Fruit fly (Drosophila melanogaster) whole organism, embryonic: ENCODE data around the gene CBP.
A peak's percentile ranks its signal among the peaks of the same experiment; 100 is the strongest.

Experiments
- Atf6 ChIP-seq: fragments of 200-800 bp; sonication (Bioruptor generic); IDR thresholded peaks from 2 replicates; pipeline ENCODE4 v1.3.6; 2022; ENCODE audit warnings: missing biosample characterization, missing genetic modification characterization
- Blimp-1 ChIP-seq: fragments of 200-800 bp; sonication (Bioruptor generic); optimal IDR thresholded peaks from 3 replicates; lab custom pipeline; 2018; ENCODE audit warnings: missing biosample characterization, missing genetic modification characterization, mild to moderate bottlenecking, moderate library complexity, missing genetic modification reagents
- CG10366 ChIP-seq: fragments of 200-800 bp; sonication (Bioruptor generic); IDR thresholded peaks from 2 replicates; pipeline ENCODE4 v1.3.6; 2022; ENCODE audit warnings: missing biosample characterization, missing genetic modification characterization
- CG10462 ChIP-seq: fragments of 200-800 bp; sonication (Bioruptor generic); optimal IDR thresholded peaks from 2 replicates; lab custom pipeline; 2016; ENCODE audit warnings: missing biosample characterization, missing genetic modification characterization
- CG10543 ChIP-seq: fragments of 200-800 bp; sonication (Bioruptor generic); optimal IDR thresholded peaks from 3 replicates; lab custom pipeline; 2017; ENCODE audit warnings: missing biosample characterization, mild to moderate bottlenecking, missing genetic modification characterization, moderate library complexity
- CG11456 ChIP-seq: fragments of 200-800 bp; sonication (Bioruptor generic); IDR thresholded peaks from 3 replicates; pipeline ENCODE4 v1.3.6; 2022; ENCODE audit warnings: missing biosample characterization, missing genetic modification characterization
- CG12391 ChIP-seq: fragments of 200-800 bp; sonication (Bioruptor generic); optimal IDR thresholded peaks from 3 replicates; lab custom pipeline; 2018; ENCODE audit warnings: missing biosample characterization, mild to moderate bottlenecking, missing genetic modification characterization, moderate library complexity
- CG13123 ChIP-seq: fragments of 200-800 bp; sonication (Bioruptor generic); optimal IDR thresholded peaks from 2 replicates; lab custom pipeline; 2016; ENCODE audit warnings: missing biosample characterization, missing genetic modification characterization
- CG14860 ChIP-seq: fragments of 200-800 bp; sonication (Bioruptor generic); IDR thresholded peaks from 3 replicates; pipeline ENCODE4 v1.3.6; 2022; ENCODE audit warnings: missing biosample characterization, missing genetic modification characterization; ENCODE audit not compliant: partially characterized antibody
- CG15269 ChIP-seq: fragments of 200-800 bp; sonication (Bioruptor generic); optimal IDR thresholded peaks from 2 replicates; lab custom pipeline; 2018; ENCODE audit warnings: missing biosample characterization, mild to moderate bottlenecking, missing genetic modification characterization, moderate library complexity
- CG1529 ChIP-seq: fragments of 200-800 bp; sonication (Bioruptor generic); optimal IDR thresholded peaks from 3 replicates; lab custom pipeline; 2018; ENCODE audit warnings: missing biosample characterization, missing genetic modification characterization
- CG16813 ChIP-seq: fragments of 200-800 bp; sonication (Bioruptor generic); IDR thresholded peaks from 3 replicates; pipeline ENCODE4 v1.3.6; 2022; ENCODE audit warnings: missing biosample characterization, missing genetic modification characterization; ENCODE audit not compliant: partially characterized antibody
- CG17802 ChIP-seq: fragments of 200-800 bp; sonication (Bioruptor generic); optimal IDR thresholded peaks from 2 replicates; lab custom pipeline; 2018; ENCODE audit warnings: missing biosample characterization, mild to moderate bottlenecking, missing genetic modification characterization, moderate library complexity
- CG1792 ChIP-seq: fragments of 200-800 bp; sonication (Bioruptor generic); optimal IDR thresholded peaks from 2 replicates; lab custom pipeline; 2016; ENCODE audit warnings: missing biosample characterization, missing genetic modification characterization
- CG18599 ChIP-seq: fragments of 200-800 bp; sonication (Bioruptor generic); optimal IDR thresholded peaks from 3 replicates; lab custom pipeline; 2017; ENCODE audit warnings: missing biosample characterization, missing genetic modification characterization, mild to moderate bottlenecking, moderate library complexity, missing genetic modification reagents
- CG18619 ChIP-seq: fragments of 200-800 bp; sonication (Bioruptor generic); optimal IDR thresholded peaks from 3 replicates; lab custom pipeline; 2017; ENCODE audit warnings: missing biosample characterization, mild to moderate bottlenecking, missing genetic modification characterization
- CG2120 ChIP-seq: fragments of 200-800 bp; sonication (Bioruptor generic); optimal IDR thresholded peaks from 3 replicates; lab custom pipeline; 2016; ENCODE audit warnings: missing biosample characterization, missing genetic modification characterization
- CG31224 ChIP-seq: fragments of 200-800 bp; sonication (Bioruptor generic); IDR thresholded peaks from 2 replicates; pipeline ENCODE4 v1.3.6; 2022; ENCODE audit warnings: missing biosample characterization, missing genetic modification characterization
- CG4328 ChIP-seq: fragments of 200-800 bp; sonication (Bioruptor generic); optimal IDR thresholded peaks from 3 replicates; lab custom pipeline; 2017; ENCODE audit warnings: missing biosample characterization, missing genetic modification reagents, missing genetic modification characterization
- CG4360 ChIP-seq: fragments of 200-800 bp; sonication (Bioruptor generic); IDR thresholded peaks from 2 replicates; pipeline ENCODE4 v1.3.6; 2022; ENCODE audit warnings: missing biosample characterization, missing genetic modification characterization
- CG6654 ChIP-seq: fragments of 200-800 bp; sonication (Bioruptor generic); optimal IDR thresholded peaks from 2 replicates; lab custom pipeline; 2017; ENCODE audit warnings: missing biosample characterization, mild to moderate bottlenecking, missing genetic modification characterization
- CG6765 ChIP-seq: fragments of 200-800 bp; sonication (Bioruptor generic); optimal IDR thresholded peaks from 3 replicates; lab custom pipeline; 2017; ENCODE audit warnings: missing biosample characterization, mild to moderate bottlenecking, missing genetic modification characterization
- CG7556 ChIP-seq: fragments of 200-800 bp; sonication (Bioruptor generic); optimal IDR thresholded peaks from 2 replicates; lab custom pipeline; 2017; ENCODE audit warnings: missing biosample characterization, mild to moderate bottlenecking, missing genetic modification characterization
- CG8924 ChIP-seq: fragments of 200-800 bp; optimal IDR thresholded peaks from 3 replicates; lab custom pipeline; 2019; ENCODE audit warnings: missing biosample characterization, mild to moderate bottlenecking, missing genetic modification characterization, moderate library complexity
- Camta ChIP-seq: fragments of 200-800 bp; sonication (Bioruptor generic); optimal IDR thresholded peaks from 2 replicates; lab custom pipeline; 2016; ENCODE audit warnings: missing biosample characterization, missing genetic modification characterization
- Dbx ChIP-seq: fragments of 200-800 bp; sonication (Bioruptor generic); IDR thresholded peaks from 3 replicates; pipeline ENCODE4 v1.3.6; 2022; ENCODE audit warnings: missing biosample characterization, missing genetic modification characterization
- Ets97D ChIP-seq: fragments of 200-800 bp; sonication (Bioruptor generic); optimal IDR thresholded peaks from 3 replicates; lab custom pipeline; 2016; ENCODE audit warnings: missing biosample characterization, missing genetic modification characterization
- Gug ChIP-seq: fragments of 200-800 bp; sonication (Bioruptor generic); IDR thresholded peaks from 4 replicates; pipeline ENCODE4 v1.3.6; 2022; ENCODE audit warnings: missing biosample characterization, missing genetic modification characterization
- HLH54F ChIP-seq: fragments of 200-800 bp; sonication (Bioruptor generic); optimal IDR thresholded peaks from 3 replicates; lab custom pipeline; 2016; ENCODE audit warnings: missing biosample characterization, missing genetic modification characterization
- Hmx ChIP-seq: fragments of 200-800 bp; sonication (Bioruptor generic); optimal IDR thresholded peaks from 2 replicates; lab custom pipeline; 2016; ENCODE audit warnings: missing biosample characterization, missing genetic modification characterization
- Opbp ChIP-seq: fragments of 200-800 bp; sonication (Bioruptor generic); IDR thresholded peaks from 3 replicates; pipeline ENCODE4 v1.3.6; 2022; ENCODE audit warnings: missing biosample characterization, missing genetic modification characterization; ENCODE audit not compliant: partially characterized antibody
- Xbp1 ChIP-seq: fragments of 200-800 bp; sonication (Bioruptor generic); optimal IDR thresholded peaks from 3 replicates; lab custom pipeline; 2016; ENCODE audit warnings: missing biosample characterization, mild to moderate bottlenecking, missing genetic modification characterization
- bowl ChIP-seq: fragments of 200-800 bp; sonication (Bioruptor generic); IDR thresholded peaks from 2 replicates; pipeline ENCODE4 v1.3.6; 2022; ENCODE audit warnings: missing biosample characterization, missing genetic modification characterization
- br ChIP-seq: fragments of >200 bp; optimal IDR thresholded peaks from 2 replicates; lab custom pipeline; 2017
- cad ChIP-seq: fragments of >200 bp; optimal IDR thresholded peaks from 2 replicates; lab custom pipeline; 2017; ENCODE audit warnings: missing biosample characterization, missing genetic modification characterization
- cato ChIP-seq: fragments of 200-800 bp; sonication (Bioruptor generic); optimal IDR thresholded peaks from 2 replicates; lab custom pipeline; 2016; ENCODE audit warnings: missing biosample characterization, missing genetic modification characterization, borderline replicate concordance
- crol ChIP-seq: fragments of 200-800 bp; sonication (Bioruptor generic); IDR thresholded peaks from 2 replicates; pipeline ENCODE4 v1.3.6; 2022; ENCODE audit warnings: missing biosample characterization, missing genetic modification characterization
- dati ChIP-seq: fragments of 200-800 bp; sonication (Bioruptor generic); IDR thresholded peaks from 2 replicates; pipeline ENCODE4 v1.3.6; 2022; ENCODE audit warnings: missing biosample characterization, missing genetic modification characterization
- dpn ChIP-seq, 2 experiments: fragments of 200-800 bp; sonication (Bioruptor generic); optimal IDR thresholded peaks; 3 replicates each; lab custom pipeline; 2016; ENCODE audit warnings: missing biosample characterization in 2 of 2, missing genetic modification characterization in 2 of 2
- exex ChIP-seq: fragments of 200-800 bp; sonication (Bioruptor generic); optimal IDR thresholded peaks from 4 replicates; lab custom pipeline; 2018; ENCODE audit warnings: missing biosample characterization, mild to moderate bottlenecking, missing genetic modification characterization, moderate library complexity
- fd64A ChIP-seq: fragments of 200-800 bp; sonication (Bioruptor generic); optimal IDR thresholded peaks from 3 replicates; lab custom pipeline; 2018; ENCODE audit warnings: missing biosample characterization, mild to moderate bottlenecking, missing genetic modification characterization
- fru ChIP-seq: fragments of >200 bp; optimal IDR thresholded peaks from 2 replicates; lab custom pipeline; 2017
- jigr1 ChIP-seq: fragments of 200-800 bp; sonication (Bioruptor generic); IDR thresholded peaks from 3 replicates; pipeline ENCODE4 v1.3.6; 2022; ENCODE audit warnings: missing biosample characterization, missing genetic modification characterization
- luna ChIP-seq: fragments of 200-800 bp; sonication (Bioruptor generic); optimal IDR thresholded peaks from 2 replicates; lab custom pipeline; 2016; ENCODE audit warnings: missing biosample characterization, missing genetic modification characterization
- maf-S ChIP-seq: fragments of 200-800 bp; sonication (Bioruptor generic); optimal IDR thresholded peaks from 2 replicates; lab custom pipeline; 2016; ENCODE audit warnings: missing biosample characterization, missing genetic modification characterization
- mirr ChIP-seq: fragments of 200-800 bp; sonication (Bioruptor generic); optimal IDR thresholded peaks from 3 replicates; lab custom pipeline; 2018; ENCODE audit warnings: missing biosample characterization, mild to moderate bottlenecking, missing genetic modification characterization
- seq ChIP-seq: fragments of 200-800 bp; sonication (Bioruptor generic); IDR thresholded peaks from 2 replicates; pipeline ENCODE4 v1.3.6; 2022; ENCODE audit warnings: missing biosample characterization, missing genetic modification characterization
- sob ChIP-seq: fragments of 200-800 bp; sonication (Bioruptor generic); IDR thresholded peaks from 2 replicates; pipeline ENCODE4 v1.3.6; 2022; ENCODE audit warnings: missing biosample characterization, missing genetic modification characterization
- tin ChIP-seq: fragments of 200-800 bp; sonication (Bioruptor generic); optimal IDR thresholded peaks from 3 replicates; lab custom pipeline; 2016; ENCODE audit warnings: missing biosample characterization, missing genetic modification characterization
- tll ChIP-seq, 2 experiments: fragments of 200-800 bp in 1 of 2; fragments of >200 bp in 1 of 2; sonication (Bioruptor generic) in 1 of 2; optimal IDR thresholded peaks; 2 replicates each; lab custom pipeline; 2017 to 2019; ENCODE audit warnings: missing biosample characterization in 2 of 2, missing genetic modification characterization in 2 of 2, mild to moderate bottlenecking in 1 of 2, moderate library complexity in 1 of 2

The CBP gene

DNA sequence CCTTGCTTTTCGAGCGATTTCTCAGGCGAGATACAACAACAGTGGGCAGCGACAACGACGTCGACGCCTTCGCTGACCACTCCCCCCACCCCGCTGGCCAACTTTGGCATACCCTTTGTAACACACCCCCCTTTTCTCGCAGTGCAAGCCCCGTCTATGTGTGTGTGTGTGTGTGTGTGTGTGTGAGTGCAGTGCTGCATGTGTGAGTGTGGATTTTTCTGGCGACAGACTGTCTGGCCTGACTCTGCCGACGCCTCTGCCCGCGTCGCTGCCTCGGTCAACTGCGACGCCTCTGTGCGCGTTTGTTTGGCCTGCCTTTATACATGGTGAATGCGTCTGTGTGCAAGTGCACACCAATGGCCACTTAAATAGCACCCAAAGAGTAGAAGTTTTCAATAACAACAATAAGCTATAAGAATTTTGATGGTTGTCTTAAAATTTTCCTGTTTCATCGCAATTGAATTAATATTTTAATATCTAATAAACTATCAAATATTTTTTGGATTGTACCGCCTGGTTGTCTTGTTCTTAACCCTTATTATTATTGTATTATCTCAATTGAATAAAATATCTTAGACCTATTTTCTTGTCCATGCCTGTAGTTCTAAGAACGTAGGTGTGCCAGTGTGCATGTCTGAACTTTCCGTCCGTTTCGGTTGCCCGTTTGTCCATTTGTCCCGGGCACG is 43.1 kb upstream of the CBP start (continued):
- TF ChIP-seq tll (GFP tag; optimal IDR thresholded peaks at IDR 0.05; lab: Kevin White, UChicago) (peak in 1 of 2 experiments; percentile 10), dpn (GFP tag; optimal IDR thresholded peaks at IDR 0.05; lab: Kevin White, UChicago) (peak in 1 of 2 experiments; percentile 74), CG7556 (peak; percentile 92), CG16813 (GFP tag; lab: Robert Waterston, UW) (no peak), fd64A (GFP tag; lab: Kevin White, UChicago) (peak; percentile 79), Blimp-1 (GFP tag; lab: Kevin White, UChicago) (peak; percentile 93), CG15269 (tag; lab: Kevin White, UChicago) (peak; percentile 88), CG2120 (GFP tag; lab: Kevin White, UChicago) (peak; percentile 15), fru (lab: Kevin White, UChicago) (no peak), CG13123 (GFP tag; lab: Kevin White, UChicago) (peak; percentile 29), CG18619 (GFP tag; lab: Kevin White, UChicago) (peak; percentile 81), tin (peak; percentile 70), cato (peak; percentile 60), CG11456 (GFP tag; lab: Robert Waterston, UW) (peak; percentile 60; the same call in 2 of the 3 replicates), bowl (GFP tag; lab: Robert Waterston, UW) (peak; percentile 24; the same call in 1 of the 2 replicates), CG10462 (GFP tag; lab: Kevin White, UChicago) (peak; percentile 52), Hmx (GFP tag; lab: Kevin White, UChicago) (no peak), CG6765 (GFP tag; lab: Kevin White, UChicago) (peak; percentile 53), CG4328 (GFP tag; lab: Kevin White, UChicago) (peak; percentile 90), Opbp (GFP tag; lab: Robert Waterston, UW) (no peak), CG8924 (tag; lab: Kevin White, UChicago) (peak; percentile 96), Dbx (GFP tag; lab: Robert Waterston, UW) (no peak; the same call in 2 of the 3 replicates), mirr (no peak), br (lab: Kevin White, UChicago) (no peak), CG10543 (peak; percentile 80), CG17802 (tag; lab: Kevin White, UChicago) (peak; percentile 70), cad (GFP tag; lab: Kevin White, UChicago) (no peak), CG1529 (GFP tag; lab: Kevin White, UChicago) (peak; percentile 91), CG18599 (peak; percentile 90), Gug (GFP tag; lab: Robert Waterston, UW) (no peak; the same call in 3 of the 4 replicates), maf-S (no peak), jigr1 (GFP tag; lab: Robert Waterston, UW) (peak; percentile 74; the same call in 1 of the 3 replicates), Xbp1 (GFP tag; lab: Kevin White, UChicago) (peak; percentile 84), crol (GFP tag; lab: Robert Waterston, UW) (peak; percentile 89), Camta (GFP tag; lab: Kevin White, UChicago) (no peak), Atf6 (peak; percentile 71; the same call in 1 of the 2 replicates), CG10366 (GFP tag; lab: Robert Waterston, UW) (peak; percentile 65), CG1792 (GFP tag; lab: Kevin White, UChicago) (no peak), Ets97D (GFP tag; lab: Kevin White, UChicago) (no peak), CG14860 (GFP tag; lab: Robert Waterston, UW) (no peak), CG6654 (GFP tag; lab: Kevin White, UChicago) (peak; percentile 81), luna (no peak), exex (tag; lab: Kevin White, UChicago) (peak; percentile 51), CG12391 (peak; percentile 96), sob (GFP tag; lab: Robert Waterston, UW) (peak; percentile 71), dati (GFP tag; lab: Robert Waterston, UW) (0 out of 2 replicates have a peak, but pooled peaks have one; percentile 42), HLH54F (GFP tag; lab: Kevin White, UChicago) (no peak), seq (GFP tag; lab: Robert Waterston, UW) (peak; percentile 72), CG31224 (GFP tag; lab: Robert Waterston, UW) (no peak), CG4360 (no peak)
